ENCODE assay signal across 2 worm cellular contexts in genomic region chrV:8898756-8899155, ce11.
TF ChIP-seq lines count a peak whose summit lies in the region.

Gene frpr-13, plus strand, starts transcription at chrV:8899056.

TF ChIP-seq in whole organism, L1 larva, 84 proteins besides CTCF, POLR2A, EP300 and RAD21:
- TF ChIP-seq nhr-77 (tag; optimal IDR thresholded peaks at IDR 0.05; lab: Kevin White, UChicago) = no peak
- no peak for TF ChIP-seq ces-1 (GFP tag; optimal IDR thresholded peaks at IDR 0.05; lab: Kevin White, UChicago)
- no peak for TF ChIP-seq dsc-1 (tag; optimal IDR thresholded peaks at IDR 0.05; lab: Kevin White, UChicago)
- peak; percentile 8 for TF ChIP-seq lin-14 (GFP tag; optimal IDR thresholded peaks at IDR 0.05; lab: Kevin White, UChicago)
TF ChIP-seq in whole organism, L1 larva: peak in this region for 1.

TF ChIP-seq in whole organism, early embryonic, 17 proteins besides CTCF, POLR2A, EP300 and RAD21:
- TF ChIP-seq ama-1 (optimal IDR thresholded peaks at IDR 0.05; lab: Kevin White, UChicago) = peak; percentile 54
- no peak for TF ChIP-seq aly-1 (tag; optimal IDR thresholded peaks at IDR 0.05; lab: Kevin White, UChicago)
